Fruit fly (Drosophila melanogaster) whole organism, embryonic: ENCODE measurements around the gene papi.
A peak's percentile ranks its signal among the peaks of the same experiment; 100 is the strongest.

Source experiments
- Atf6 ChIP-seq: fragments of 200-800 bp; sonication (Bioruptor generic); IDR thresholded peaks from 2 replicates; pipeline ENCODE4 v1.3.6; 2022; ENCODE audit warnings: missing biosample characterization, missing genetic modification characterization
- BEAF-32 ChIP-seq: fragments of 200-800 bp; sonication (Bioruptor generic); optimal IDR thresholded peaks from 3 replicates; lab custom pipeline; 2017; ENCODE audit warnings: missing biosample characterization, missing genetic modification characterization, mild to moderate bottlenecking, moderate library complexity, missing genetic modification reagents
- C15 ChIP-seq: fragments of 200-800 bp; sonication (Bioruptor generic); IDR thresholded peaks from 3 replicates; pipeline ENCODE4 v1.3.6; 2022; ENCODE audit warnings: missing biosample characterization, missing genetic modification characterization
- CG10267 ChIP-seq: fragments of 200-800 bp; sonication (Bioruptor generic); optimal IDR thresholded peaks from 2 replicates; lab custom pipeline; 2018; ENCODE audit warnings: missing biosample characterization, mild to moderate bottlenecking, missing genetic modification characterization, moderate library complexity
- CG10959 ChIP-seq: fragments of 200-800 bp; sonication (Bioruptor generic); IDR thresholded peaks from 2 replicates; pipeline ENCODE4 v1.3.6; 2022; ENCODE audit warnings: missing biosample characterization, missing genetic modification characterization
- CG11085 ChIP-seq: fragments of 200-800 bp; sonication (Bioruptor generic); IDR thresholded peaks from 2 replicates; pipeline ENCODE4 v1.3.6; 2022; ENCODE audit warnings: missing biosample characterization, missing genetic modification characterization
- CG11560 ChIP-seq: fragments of 200-800 bp; sonication (Bioruptor generic); IDR thresholded peaks from 3 replicates; pipeline ENCODE4 v1.3.6; 2022; ENCODE audit warnings: missing biosample characterization, missing genetic modification characterization
- CG1233 ChIP-seq: fragments of 200-800 bp; sonication (Bioruptor generic); optimal IDR thresholded peaks from 4 replicates; lab custom pipeline; 2018; ENCODE audit warnings: missing biosample characterization, mild to moderate bottlenecking, missing genetic modification characterization
- CG15073 ChIP-seq: fragments of 200-800 bp; sonication (Bioruptor generic); optimal IDR thresholded peaks from 2 replicates; lab custom pipeline; 2016; ENCODE audit warnings: missing biosample characterization, missing genetic modification characterization
- CG17385 ChIP-seq: fragments of 200-800 bp; sonication (Bioruptor generic); optimal IDR thresholded peaks from 3 replicates; lab custom pipeline; 2018; ENCODE audit warnings: missing biosample characterization, mild to moderate bottlenecking, missing genetic modification characterization
- CG17612 ChIP-seq: fragments of 200-800 bp; sonication (Bioruptor generic); IDR thresholded peaks from 2 replicates; pipeline ENCODE4 v1.3.6; 2022; ENCODE audit warnings: missing biosample characterization, missing genetic modification characterization
- CG17802 ChIP-seq: fragments of 200-800 bp; sonication (Bioruptor generic); optimal IDR thresholded peaks from 2 replicates; lab custom pipeline; 2018; ENCODE audit warnings: missing biosample characterization, mild to moderate bottlenecking, missing genetic modification characterization, moderate library complexity
- CG17912 ChIP-seq: fragments of 200-800 bp; sonication (Bioruptor generic); optimal IDR thresholded peaks from 2 replicates; lab custom pipeline; 2018; ENCODE audit warnings: missing biosample characterization, mild to moderate bottlenecking, missing genetic modification characterization
- CG1832 ChIP-seq: fragments of 200-800 bp; sonication (Bioruptor generic); optimal IDR thresholded peaks from 2 replicates; lab custom pipeline; 2017; ENCODE audit warnings: missing biosample characterization, mild to moderate bottlenecking, missing genetic modification characterization, inconsistent platforms
- CG2678 ChIP-seq: fragments of 200-800 bp; sonication (Bioruptor generic); optimal IDR thresholded peaks from 3 replicates; lab custom pipeline; 2019; ENCODE audit warnings: missing biosample characterization, mild to moderate bottlenecking, missing genetic modification characterization, moderate library complexity
- CG3163 ChIP-seq: fragments of 200-800 bp; sonication (Bioruptor generic); optimal IDR thresholded peaks from 3 replicates; lab custom pipeline; 2016; ENCODE audit warnings: missing biosample characterization, missing genetic modification characterization
- CG4360 ChIP-seq: fragments of 200-800 bp; sonication (Bioruptor generic); IDR thresholded peaks from 2 replicates; pipeline ENCODE4 v1.3.6; 2022; ENCODE audit warnings: missing biosample characterization, missing genetic modification characterization
- CG4424 ChIP-seq: fragments of 200-800 bp; sonication (Bioruptor generic); optimal IDR thresholded peaks from 3 replicates; lab custom pipeline; 2016; ENCODE audit warnings: missing biosample characterization, missing genetic modification characterization
- CG6272 ChIP-seq: fragments of 200-800 bp; sonication (Bioruptor generic); IDR thresholded peaks from 2 replicates; pipeline ENCODE4 v1.3.6; 2022; ENCODE audit warnings: missing biosample characterization, missing genetic modification characterization
- CG7928 ChIP-seq: fragments of 200-800 bp; sonication (Bioruptor generic); optimal IDR thresholded peaks from 2 replicates; lab custom pipeline; 2017; ENCODE audit warnings: missing biosample characterization, mild to moderate bottlenecking, missing genetic modification characterization
- CG9876 ChIP-seq: fragments of 200-800 bp; sonication (Bioruptor generic); optimal IDR thresholded peaks from 2 replicates; lab custom pipeline; 2016; ENCODE audit warnings: missing biosample characterization, missing genetic modification characterization
- Dbx ChIP-seq: fragments of 200-800 bp; sonication (Bioruptor generic); IDR thresholded peaks from 3 replicates; pipeline ENCODE4 v1.3.6; 2022; ENCODE audit warnings: missing biosample characterization, missing genetic modification characterization
- Dll ChIP-seq: fragments of 200-800 bp; sonication (Bioruptor generic); IDR thresholded peaks from 4 replicates; pipeline ENCODE4 v1.3.6; 2022; ENCODE audit warnings: missing biosample characterization, missing genetic modification characterization; ENCODE audit not compliant: partially characterized antibody
- E2f2 ChIP-seq: fragments of 200-800 bp; sonication (Bioruptor generic); IDR thresholded peaks from 2 replicates; pipeline ENCODE4 v1.3.6; 2022; ENCODE audit warnings: missing biosample characterization, missing genetic modification characterization
- H2.0 ChIP-seq: fragments of 200-800 bp; sonication (Bioruptor generic); IDR thresholded peaks from 2 replicates; pipeline ENCODE4 v1.3.6; 2022; ENCODE audit warnings: missing biosample characterization, missing genetic modification characterization
- Hmx ChIP-seq: fragments of 200-800 bp; sonication (Bioruptor generic); optimal IDR thresholded peaks from 2 replicates; lab custom pipeline; 2016; ENCODE audit warnings: missing biosample characterization, missing genetic modification characterization
- Lpt ChIP-seq: fragments of >200 bp; optimal IDR thresholded peaks from 2 replicates; lab custom pipeline; 2018; ENCODE audit warnings: missing biosample characterization, missing genetic modification characterization
- Mad ChIP-seq: fragments of 200-800 bp; sonication (Bioruptor generic); optimal IDR thresholded peaks from 2 replicates; lab custom pipeline; 2016; ENCODE audit warnings: missing biosample characterization, missing genetic modification characterization
- Mrtf ChIP-seq: fragments of 200-800 bp; sonication (Bioruptor generic); IDR thresholded peaks from 3 replicates; pipeline ENCODE4 v1.3.6; 2022; ENCODE audit warnings: missing biosample characterization, missing genetic modification characterization
- NFAT ChIP-seq: fragments of 200-800 bp; sonication (Bioruptor generic); IDR thresholded peaks from 2 replicates; pipeline ENCODE4 v1.3.6; 2022; ENCODE audit warnings: missing biosample characterization, missing genetic modification characterization
- Trl ChIP-seq, 3 experiments: fragments of >200 bp in 2 of 3; fragments of 200-800 bp in 1 of 3; sonication (Bioruptor generic) in 1 of 3; optimal IDR thresholded peaks; 2 replicates in 1 of 3; 3 replicates in 2 of 3; lab custom pipeline; 2016 to 2017; ENCODE audit warnings: missing biosample characterization in 1 of 3, missing genetic modification characterization in 1 of 3
- chm ChIP-seq: fragments of 200-800 bp; sonication (Bioruptor generic); IDR thresholded peaks from 2 replicates; pipeline ENCODE4 v1.3.6; 2022; ENCODE audit warnings: missing biosample characterization, missing genetic modification characterization
- chn ChIP-seq: fragments of 200-800 bp; sonication (Bioruptor generic); optimal IDR thresholded peaks from 2 replicates; lab custom pipeline; 2016; ENCODE audit warnings: missing biosample characterization, missing genetic modification characterization
- dmrt11E ChIP-seq: fragments of 200-800 bp; sonication (Bioruptor generic); optimal IDR thresholded peaks from 3 replicates; lab custom pipeline; 2018; ENCODE audit warnings: missing biosample characterization, mild to moderate bottlenecking, missing genetic modification characterization, moderate library complexity
- dmrt99B ChIP-seq: fragments of 200-800 bp; sonication (Bioruptor generic); optimal IDR thresholded peaks from 2 replicates; lab custom pipeline; 2018; ENCODE audit warnings: missing biosample characterization, mild to moderate bottlenecking, missing genetic modification characterization, moderate library complexity
- esg ChIP-seq: fragments of 200-800 bp; sonication (Bioruptor generic); conservative IDR thresholded peaks from 2 replicates; pipeline ENCODE4 v1.3.6; 2022; ENCODE audit warnings: missing biosample characterization, missing genetic modification characterization
- fd3F ChIP-seq: fragments of 200-800 bp; sonication (Bioruptor generic); optimal IDR thresholded peaks from 2 replicates; lab custom pipeline; 2018; ENCODE audit warnings: missing biosample characterization, mild to moderate bottlenecking, missing genetic modification characterization, moderate library complexity
- gce ChIP-seq: fragments of 200-800 bp; sonication (Bioruptor generic); IDR thresholded peaks from 3 replicates; pipeline ENCODE4 v1.3.6; 2022; ENCODE audit warnings: missing biosample characterization, missing genetic modification characterization
- gsb ChIP-seq: fragments of 200-800 bp; sonication (Bioruptor generic); IDR thresholded peaks from 2 replicates; pipeline ENCODE4 v1.3.6; 2022; ENCODE audit warnings: missing biosample characterization, missing genetic modification characterization
- ham ChIP-seq: fragments of 200-800 bp; sonication (Bioruptor generic); IDR thresholded peaks from 2 replicates; pipeline ENCODE4 v1.3.6; 2022; ENCODE audit warnings: missing biosample characterization, missing genetic modification characterization
- jumu ChIP-seq: fragments of 200-800 bp; sonication (Bioruptor generic); optimal IDR thresholded peaks from 3 replicates; lab custom pipeline; 2016; ENCODE audit warnings: missing biosample characterization, missing genetic modification characterization
- maf-S ChIP-seq: fragments of 200-800 bp; sonication (Bioruptor generic); optimal IDR thresholded peaks from 2 replicates; lab custom pipeline; 2016; ENCODE audit warnings: missing biosample characterization, missing genetic modification characterization
- nmo ChIP-seq: fragments of 200-800 bp; sonication (Bioruptor generic); optimal IDR thresholded peaks from 2 replicates; lab custom pipeline; 2018; ENCODE audit warnings: missing biosample characterization, mild to moderate bottlenecking, missing genetic modification characterization, moderate library complexity
- pb ChIP-seq: fragments of 200-800 bp; sonication (Bioruptor generic); optimal IDR thresholded peaks from 3 replicates; lab custom pipeline; 2016; ENCODE audit warnings: missing biosample characterization, missing genetic modification characterization
- salm ChIP-seq: fragments of 200-800 bp; sonication (Bioruptor generic); optimal IDR thresholded peaks from 2 replicates; lab custom pipeline; 2018; ENCODE audit warnings: missing biosample characterization, mild to moderate bottlenecking, missing genetic modification characterization
- schlank ChIP-seq: fragments of 200-800 bp; sonication (Bioruptor generic); optimal IDR thresholded peaks from 2 replicates; lab custom pipeline; 2018; ENCODE audit warnings: missing biosample characterization, mild to moderate bottlenecking, missing genetic modification characterization
- scrt ChIP-seq: fragments of 200-800 bp; sonication (Bioruptor generic); optimal IDR thresholded peaks from 2 replicates; lab custom pipeline; 2018; ENCODE audit warnings: missing biosample characterization, mild to moderate bottlenecking, missing genetic modification characterization, moderate library complexity
- shn ChIP-seq: fragments of 200-800 bp; sonication (Bioruptor generic); optimal IDR thresholded peaks from 3 replicates; lab custom pipeline; 2016; ENCODE audit warnings: missing biosample characterization, missing genetic modification characterization
- sqz ChIP-seq: fragments of 200-800 bp; sonication (Bioruptor generic); optimal IDR thresholded peaks from 3 replicates; lab custom pipeline; 2018; ENCODE audit warnings: missing biosample characterization, mild to moderate bottlenecking, missing genetic modification characterization
- ssp ChIP-seq: fragments of 200-800 bp; sonication (Bioruptor generic); IDR thresholded peaks from 2 replicates; pipeline ENCODE4 v1.3.6; 2022; ENCODE audit warnings: missing biosample characterization, missing genetic modification characterization
- trh ChIP-seq: fragments of 200-800 bp; sonication (Bioruptor generic); optimal IDR thresholded peaks from 2 replicates; lab custom pipeline; 2016; ENCODE audit warnings: missing biosample characterization, missing genetic modification characterization

Gene papi

dm6 chr2L:2179366-2179765, 41.2 kb upstream of the papi start (continued):
- TF ChIP-seq E2f2 (GFP tag; lab: Robert Waterston, UW) (peak; percentile 43; the same call in 1 of the 2 replicates), pb (GFP tag; lab: Kevin White, UChicago) (peak; percentile 48), CG1233 (GFP tag; lab: Kevin White, UChicago) (peak; percentile 68), chm (GFP tag; lab: Robert Waterston, UW) (peak; percentile 64), Dll (GFP tag; lab: Robert Waterston, UW) (no peak), chn (GFP tag; lab: Kevin White, UChicago) (peak; percentile 74), Trl (optimal IDR thresholded peaks at IDR 0.05; lab: Kevin White, UChicago) (no peak), Trl (GFP tag; optimal IDR thresholded peaks at IDR 0.05; lab: Kevin White, UChicago) (peak; percentile 71), Lpt (GFP tag; lab: Kevin White, UChicago) (no peak), scrt (peak; percentile 60), CG9876 (GFP tag; lab: Kevin White, UChicago) (peak; percentile 27), CG1832 (GFP tag; lab: Kevin White, UChicago) (no peak), ham (GFP tag; lab: Robert Waterston, UW) (peak; percentile 69; the same call in 1 of the 2 replicates), CG3163 (GFP tag; lab: Kevin White, UChicago) (peak; percentile 45), H2.0 (peak; percentile 54; the same call in 1 of the 2 replicates), CG6272 (GFP tag; lab: Robert Waterston, UW) (peak; percentile 72), C15 (GFP tag; lab: Robert Waterston, UW) (0 out of 3 replicates have a peak, but pooled peaks have one; percentile 38), maf-S (GFP tag; lab: Kevin White, UChicago) (peak; percentile 80), CG10267 (tag; lab: Kevin White, UChicago) (no peak), schlank (tag; lab: Kevin White, UChicago) (peak; percentile 48), nmo (GFP tag; lab: Kevin White, UChicago) (peak; percentile 83), CG15073 (GFP tag; lab: Kevin White, UChicago) (no peak), CG10959 (GFP tag; lab: Robert Waterston, UW) (no peak; the same call in 1 of the 2 replicates), NFAT (peak; percentile 34; the same call in 1 of the 2 replicates), BEAF-32 (GFP tag; lab: Kevin White, UChicago) (no peak), CG17385 (GFP tag; lab: Kevin White, UChicago) (peak; percentile 54), CG11085 (GFP tag; lab: Robert Waterston, UW) (peak; percentile 46; the same call in 1 of the 2 replicates), dmrt11E (tag; lab: Kevin White, UChicago) (no peak), CG2678 (tag; lab: Kevin White, UChicago) (peak; percentile 86), Atf6 (GFP tag; lab: Robert Waterston, UW) (peak; percentile 76), CG11560 (tag; lab: Robert Waterston, UW) (peak; percentile 57; the same call in 1 of the 3 replicates), esg (GFP tag; lab: Robert Waterston, UW) (peak; percentile 59; the same call in 1 of the 2 replicates), Dbx (GFP tag; lab: Robert Waterston, UW) (peak; percentile 73; the same call in 2 of the 3 replicates), ssp (GFP tag; lab: Robert Waterston, UW) (peak; percentile 49), salm (tag; lab: Kevin White, UChicago) (peak; percentile 72), CG4424 (GFP tag; lab: Kevin White, UChicago) (peak; percentile 47), trh (peak; percentile 54), CG17612 (GFP tag; lab: Robert Waterston, UW) (peak; percentile 62), Mrtf (GFP tag; lab: Robert Waterston, UW) (peak; percentile 68), CG17802 (tag; lab: Kevin White, UChicago) (no peak), dmrt99B (tag; lab: Kevin White, UChicago) (peak; percentile 82), jumu (GFP tag; lab: Kevin White, UChicago) (peak; percentile 54), CG4360 (GFP tag; lab: Robert Waterston, UW) (no peak), fd3F (GFP tag; lab: Kevin White, UChicago) (peak; percentile 69), Hmx (no peak), sqz (no peak), CG17912 (GFP tag; lab: Kevin White, UChicago) (no peak), gsb (GFP tag; lab: Robert Waterston, UW) (peak; percentile 54; the same call in 1 of the 2 replicates), CG7928 (GFP tag; lab: Kevin White, UChicago) (peak; percentile 40), shn (GFP tag; lab: Kevin White, UChicago) (peak; percentile 86), Mad (peak; percentile 40), gce (GFP tag; lab: Robert Waterston, UW) (no peak)
